Worm (Caenorhabditis elegans) whole organism, L3 larva: Measurements from ENCODE around the gene clec-39.

Source experiments
- ceh-82 ChIP-seq: fragments of 150-350 bp; optimal IDR thresholded peaks from 2 replicates; lab custom pipeline; 2014; ENCODE audit warnings: missing biosample characterization, missing genetic modification characterization
- fos-1 ChIP-seq: fragments of 150-350 bp; optimal IDR thresholded peaks from 2 replicates; lab custom pipeline; 2014; ENCODE audit warnings: missing biosample characterization, missing genetic modification characterization
- nhr-25 ChIP-seq: sonication (generic microtip); optimal IDR thresholded peaks from 2 replicates; lab custom pipeline; 2017; ENCODE audit warnings: missing biosample characterization, missing genetic modification characterization
- ztf-11 ChIP-seq: fragments of 150-350 bp; optimal IDR thresholded peaks from 2 replicates; lab custom pipeline; 2014; ENCODE audit warnings: missing biosample characterization, missing genetic modification characterization

DNA sequence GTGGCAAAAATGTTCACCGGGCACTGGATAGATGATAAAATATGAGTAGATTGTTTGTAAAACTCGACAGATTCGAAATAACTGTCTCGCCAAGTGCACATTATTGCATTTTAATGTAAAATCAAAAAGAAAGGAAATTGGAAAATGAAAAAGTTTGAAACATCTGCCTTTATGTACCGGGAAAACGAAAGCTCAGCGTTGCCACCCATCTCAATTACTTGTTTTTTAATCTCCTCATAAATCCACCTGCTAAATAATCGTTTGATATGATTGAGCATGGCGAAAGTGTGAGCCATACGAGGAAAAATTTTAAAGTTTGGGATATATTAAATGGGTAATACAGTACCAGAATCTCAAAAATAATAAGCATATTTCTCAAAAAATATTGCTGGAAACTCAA, 22.5 kb upstream of the clec-39 start, which contains the start of gene srh-137:
- no peak for TF ChIP-seq ztf-11 (tag; lab: Kevin White, UChicago)
- TF ChIP-seq fos-1: no peak
- no peak for TF ChIP-seq nhr-25 (tag; lab: Kevin White, UChicago)
- TF ChIP-seq ceh-82 (tag; lab: Kevin White, UChicago): no peak
